Worm (Caenorhabditis elegans) whole organism, L1 larva: ENCODE results near the gene cut-3.
A peak's percentile ranks its signal among the peaks of the same experiment; 100 is the strongest.
"Not testable (repeated sequence)": the region's sequence is repeated elsewhere in the genome, so short reads cannot be mapped to it uniquely, and the experiment has no call there.

Experiments used
- C16A3.4 ChIP-seq: fragments of 150-350 bp; optimal IDR thresholded peaks from 2 replicates; lab custom pipeline; 2014; ENCODE audit warnings: missing biosample characterization, missing genetic modification characterization
- F16B12.6 ChIP-seq: fragments of 150-350 bp; optimal IDR thresholded peaks from 2 replicates; lab custom pipeline; 2014; ENCODE audit warnings: missing biosample characterization, missing genetic modification characterization
- alr-1 ChIP-seq: fragments of 200-800 bp; sonication (Bioruptor generic); optimal IDR thresholded peaks from 2 replicates; lab custom pipeline; 2018; ENCODE audit warnings: borderline replicate concordance, mild to moderate bottlenecking, missing genetic modification characterization, missing compliant biosample characterization
- blmp-1 ChIP-seq: fragments of 150-350 bp; optimal IDR thresholded peaks from 2 replicates; lab custom pipeline; 2014; ENCODE audit warnings: missing biosample characterization, missing genetic modification characterization
- ceh-8 ChIP-seq: fragments of 200-800 bp; sonication (Bioruptor generic); optimal IDR thresholded peaks from 2 replicates; lab custom pipeline; 2018; ENCODE audit warnings: mild to moderate bottlenecking, missing genetic modification characterization, moderate library complexity, missing compliant biosample characterization
- ceh-82 ChIP-seq, 3 experiments: fragments of 150-350 bp in 1 of 3; sonication (generic microtip) in 2 of 3; optimal IDR thresholded peaks; 2 replicates each; lab custom pipeline; 2014 to 2017; ENCODE audit warnings: missing biosample characterization in 3 of 3, missing genetic modification characterization in 3 of 3
- ceh-88 ChIP-seq: fragments of 200-800 bp; sonication (Bioruptor generic); IDR thresholded peaks from 2 replicates; pipeline ENCODE4 v1.3.6; 2022; ENCODE audit warnings: missing genetic modification characterization, missing compliant biosample characterization
- ces-1 ChIP-seq: fragments of 150-350 bp; optimal IDR thresholded peaks from 2 replicates; lab custom pipeline; 2014; ENCODE audit warnings: missing biosample characterization, missing genetic modification reagents, missing genetic modification characterization
- dpl-1 ChIP-seq, 3 experiments: fragments of 150-350 bp in 2 of 3; sonication (generic microtip) in 1 of 3; optimal IDR thresholded peaks; 2 replicates each; lab custom pipeline; 2014 to 2017; ENCODE audit warnings: missing biosample characterization in 3 of 3, missing genetic modification characterization in 3 of 3, missing genetic modification reagents in 3 of 3
- efl-1 ChIP-seq, 4 experiments: fragments of 150-350 bp; optimal IDR thresholded peaks in 3 of 4; peaks in 1 of 4; 1 replicate in 1 of 4; 2 replicates in 3 of 4; lab custom pipeline; 2014; ENCODE audit warnings: missing biosample characterization in 2 of 4, missing genetic modification characterization in 2 of 4, missing genetic modification reagents in 2 of 4
- efl-3 ChIP-seq: fragments of 200-800 bp; sonication (Bioruptor generic); optimal IDR thresholded peaks from 2 replicates; lab custom pipeline; 2018; ENCODE audit warnings: mild to moderate bottlenecking, missing genetic modification characterization, missing compliant biosample characterization
- egl-27 ChIP-seq, 2 experiments: fragments of 150-350 bp in 1 of 2; sonication (generic microtip); optimal IDR thresholded peaks; 3 replicates each; lab custom pipeline; 2017 to 2018; ENCODE audit warnings: missing biosample characterization in 2 of 2, missing genetic modification characterization in 2 of 2, missing genetic modification reagents in 2 of 2
- elt-2 ChIP-seq: sonication (generic microtip); optimal IDR thresholded peaks from 2 replicates; lab custom pipeline; 2016; ENCODE audit warnings: missing genetic modification characterization, mild to moderate bottlenecking, inconsistent platforms, missing compliant biosample characterization, missing genetic modification reagents
- elt-3 ChIP-seq, 6 experiments: fragments of 150-350 bp in 1 of 6; sonication (generic microtip); optimal IDR thresholded peaks; 2 replicates each; lab custom pipeline; 2017 to 2018; ENCODE audit warnings: missing biosample characterization in 6 of 6, missing genetic modification characterization in 6 of 6, inconsistent platforms in 1 of 6
- hpl-2 ChIP-seq: fragments of 150-350 bp; optimal IDR thresholded peaks from 2 replicates; lab custom pipeline; 2014; ENCODE audit warnings: missing biosample characterization, missing genetic modification reagents, missing genetic modification characterization
- isw-1 ChIP-seq: fragments of 200-800 bp; sonication (Bioruptor generic); IDR thresholded peaks from 2 replicates; pipeline ENCODE4 v1.3.6; 2022; ENCODE audit warnings: missing genetic modification characterization, missing compliant biosample characterization
- jun-1 ChIP-seq: fragments of 150-350 bp; optimal IDR thresholded peaks from 2 replicates; lab custom pipeline; 2014; ENCODE audit warnings: missing biosample characterization, missing genetic modification reagents, missing genetic modification characterization
- lin-14 ChIP-seq: fragments of 200-800 bp; sonication (Bioruptor generic); optimal IDR thresholded peaks from 2 replicates; lab custom pipeline; 2018; ENCODE audit warnings: mild to moderate bottlenecking, missing genetic modification characterization, moderate library complexity, missing compliant biosample characterization
- lir-3 ChIP-seq: sonication (generic microtip); optimal IDR thresholded peaks from 2 replicates; lab custom pipeline; 2016; ENCODE audit warnings: mild to moderate bottlenecking, missing genetic modification characterization, moderate library complexity, missing compliant biosample characterization; ENCODE audit not compliant: poor library complexity
- lsy-2 ChIP-seq, 2 experiments: fragments of 150-350 bp; optimal IDR thresholded peaks; 2 replicates each; lab custom pipeline; 2014; ENCODE audit warnings: missing biosample characterization in 2 of 2, missing genetic modification characterization in 2 of 2
- nhr-12 ChIP-seq: sonication (generic microtip); optimal IDR thresholded peaks from 2 replicates; lab custom pipeline; 2017; ENCODE audit warnings: missing biosample characterization, missing genetic modification characterization
- nhr-19 ChIP-seq: fragments of 200-800 bp; sonication (Bioruptor generic); conservative IDR thresholded peaks from 2 replicates; pipeline ENCODE4 v1.3.6; 2022; ENCODE audit warnings: missing genetic modification characterization, missing compliant biosample characterization
- nhr-20 ChIP-seq: sonication (generic microtip); optimal IDR thresholded peaks from 2 replicates; lab custom pipeline; 2016; ENCODE audit warnings: mild to moderate bottlenecking, missing genetic modification characterization, missing compliant biosample characterization
- nhr-71 ChIP-seq: sonication (generic microtip); optimal IDR thresholded peaks from 2 replicates; lab custom pipeline; 2016; ENCODE audit warnings: mild to moderate bottlenecking, missing genetic modification characterization, moderate library complexity, missing compliant biosample characterization
- nhr-76 ChIP-seq: sonication (generic microtip); optimal IDR thresholded peaks from 2 replicates; lab custom pipeline; 2017; ENCODE audit warnings: missing biosample characterization, missing genetic modification characterization
- nhr-85 ChIP-seq: sonication (generic microtip); peaks from one replicate; lab custom pipeline; 2016; ENCODE audit warnings: missing genetic modification characterization, inconsistent platforms, missing compliant biosample characterization
- nhr-90 ChIP-seq: sonication (generic microtip); optimal IDR thresholded peaks from 2 replicates; lab custom pipeline; 2016; ENCODE audit warnings: mild to moderate bottlenecking, missing genetic modification characterization, missing compliant biosample characterization; ENCODE audit not compliant: poor library complexity
- pax-3 ChIP-seq: fragments of 200-800 bp; sonication (Bioruptor generic); optimal IDR thresholded peaks from 2 replicates; lab custom pipeline; 2018; ENCODE audit warnings: mild to moderate bottlenecking, missing genetic modification characterization, moderate library complexity, missing compliant biosample characterization
- pqm-1 ChIP-seq: sonication (generic microtip); optimal IDR thresholded peaks from 3 replicates; lab custom pipeline; 2017; ENCODE audit warnings: missing biosample characterization, missing genetic modification characterization
- sox-4 ChIP-seq: sonication (generic microtip); optimal IDR thresholded peaks from 2 replicates; lab custom pipeline; 2016; ENCODE audit warnings: missing genetic modification characterization, missing compliant biosample characterization
- sup-37 ChIP-seq: fragments of 200-800 bp; sonication (Bioruptor generic); optimal IDR thresholded peaks from 2 replicates; lab custom pipeline; 2018; ENCODE audit warnings: mild to moderate bottlenecking, missing genetic modification characterization, missing compliant biosample characterization
- tlp-1 ChIP-seq: fragments of 150-350 bp; optimal IDR thresholded peaks from 2 replicates; lab custom pipeline; 2014; ENCODE audit warnings: missing biosample characterization, missing genetic modification characterization
- unc-30 ChIP-seq: sonication (generic microtip); optimal IDR thresholded peaks from 2 replicates; lab custom pipeline; 2017; ENCODE audit warnings: missing biosample characterization, missing genetic modification characterization
- unc-98 ChIP-seq: fragments of 200-800 bp; sonication (Bioruptor generic); IDR thresholded peaks from 2 replicates; pipeline ENCODE4 v1.3.6; 2022; ENCODE audit warnings: missing genetic modification characterization, missing compliant biosample characterization
- xbp-1 ChIP-seq: sonication (generic microtip); optimal IDR thresholded peaks from 2 replicates; lab custom pipeline; 2016; ENCODE audit warnings: missing genetic modification characterization, missing compliant biosample characterization
- zag-1 ChIP-seq: fragments of 150-350 bp; optimal IDR thresholded peaks from 2 replicates; lab custom pipeline; 2014; ENCODE audit warnings: missing biosample characterization, missing genetic modification characterization
- ztf-11 ChIP-seq, 2 experiments: sonication (generic microtip); optimal IDR thresholded peaks; 2 replicates each; lab custom pipeline; 2016 to 2017; ENCODE audit warnings: missing genetic modification characterization in 2 of 2, missing biosample characterization in 1 of 2, missing compliant biosample characterization in 1 of 2

The cut-3 gene

ce11 chrII:8428758-8428946 is 18.0 kb downstream of the cut-3 start, which contains the start of gene F14E5.2:
Gene F14E5.2, minus strand, starts transcription at chrII:8428858.
- TF ChIP-seq efl-1 (optimal IDR thresholded peaks at IDR 0.05; lab: Kevin White, UChicago) (no peak), efl-1 (GFP tag; optimal IDR thresholded peaks at IDR 0.05 in 1 of 2; lab: Kevin White, UChicago) (no peak), xbp-1 (no peak), sup-37 (GFP tag; lab: Kevin White, UChicago) (no peak), sox-4 (tag; lab: Kevin White, UChicago) (no peak), alr-1 (tag; lab: Kevin White, UChicago) (no peak), zag-1 (tag; lab: Kevin White, UChicago) (no peak)

DNA sequence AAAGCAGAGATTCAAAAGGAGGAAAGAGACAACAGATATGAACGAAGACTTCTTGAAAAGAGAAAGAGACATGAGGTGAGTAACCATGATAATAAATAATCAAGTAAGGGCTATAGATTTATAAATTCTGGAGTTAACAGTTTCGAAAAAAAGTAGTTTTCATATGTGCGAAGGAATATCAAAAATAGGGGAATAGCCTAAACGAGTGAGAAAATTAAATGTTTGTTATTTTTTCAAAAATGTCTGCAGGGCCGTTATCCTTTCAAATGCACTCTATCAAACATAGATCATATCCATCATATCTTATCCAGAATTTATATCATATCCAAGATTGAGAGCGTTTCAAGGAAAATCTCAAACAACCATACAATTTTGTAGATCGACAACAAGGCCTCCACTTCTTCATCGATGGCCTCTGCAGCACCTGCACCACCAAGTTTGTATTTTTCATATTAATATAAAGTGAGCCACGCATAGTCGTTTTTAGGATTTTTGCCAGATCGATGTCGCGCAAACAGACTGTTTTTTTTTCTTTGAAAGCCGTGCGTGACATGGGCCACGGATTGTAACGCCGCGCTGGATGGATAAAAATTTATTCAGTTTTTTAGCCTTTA is 25.7 kb downstream of the cut-3 start:
- TF ChIP-seq elt-3 (tag; optimal IDR thresholded peaks at IDR 0.05; lab: Kevin White, UChicago) (no peak), C16A3.4 (tag; lab: Kevin White, UChicago) (no peak), pax-3 (tag; lab: Kevin White, UChicago) (no peak), lsy-2 (tag; optimal IDR thresholded peaks at IDR 0.05; lab: Kevin White, UChicago) (peak in 1 of 2 experiments; percentile 48), blmp-1 (tag; lab: Kevin White, UChicago) (no peak), tlp-1 (peak; percentile 90), ceh-88 (no peak)

- TF ChIP-seq ces-1 (GFP tag; lab: Kevin White, UChicago); nhr-12 (tag; lab: Kevin White, UChicago); pqm-1 (tag; lab: Kevin White, UChicago): not testable (repeated sequence)
These were observed 26.8 kb downstream of the cut-3 start, which contains the start of gene F14E5.8 for ce11 chrII:8419798-8420197. Gene F14E5.8, plus strand, starts transcription at chrII:8420098.

DNA sequence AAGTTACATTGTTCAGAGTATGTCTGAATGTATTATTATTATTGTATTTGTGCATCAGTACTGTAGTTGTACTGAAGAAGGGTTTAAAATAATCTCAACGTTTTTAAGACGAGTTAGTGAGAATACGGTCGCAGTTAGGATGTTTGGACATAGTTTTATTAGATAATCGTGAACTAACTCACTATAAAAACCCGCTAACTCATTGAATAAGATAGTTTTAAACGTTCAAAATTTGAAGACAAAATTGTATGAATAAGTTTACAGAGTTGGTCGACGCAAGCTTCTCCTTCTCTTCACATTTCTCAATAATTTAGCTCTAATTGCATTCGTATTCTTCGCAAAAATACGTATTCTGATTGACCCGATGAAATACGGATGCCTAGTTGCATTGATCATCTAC is 27.6 kb downstream of the cut-3 start:
- TF ChIP-seq lsy-2 (tag; optimal IDR thresholded peaks at IDR 0.05; lab: Kevin White, UChicago) (peak in 1 of 2 experiments; percentile 41), nhr-12 (tag; lab: Kevin White, UChicago) (no peak), tlp-1 (peak; percentile 82), sup-37 (GFP tag; lab: Kevin White, UChicago) (no peak), jun-1 (tag; lab: Kevin White, UChicago) (no peak)

- TF ChIP-seq elt-2 (tag; lab: Kevin White, UChicago) (peak; percentile 8), unc-98 (GFP tag; lab: Robert Waterston, UW) (no peak), nhr-20 (tag; lab: Kevin White, UChicago) (no peak), lsy-2 (tag; optimal IDR thresholded peaks at IDR 0.05; lab: Kevin White, UChicago) (no peak), tlp-1 (no peak), C16A3.4 (tag; lab: Kevin White, UChicago) (no peak), nhr-90 (tag; lab: Kevin White, UChicago) (no peak), sup-37 (GFP tag; lab: Kevin White, UChicago) (no peak), egl-27 (tag; optimal IDR thresholded peaks at IDR 0.05; lab: Kevin White, UChicago) (no peak), isw-1 (GFP tag; lab: Robert Waterston, UW) (no peak), efl-1 (optimal IDR thresholded peaks at IDR 0.05; lab: Kevin White, UChicago) (no peak), efl-1 (GFP tag; optimal IDR thresholded peaks at IDR 0.05 in 1 of 2; lab: Kevin White, UChicago) (peak in 1 of 2 experiments; percentile 6), blmp-1 (tag; lab: Kevin White, UChicago) (peak; percentile 18), nhr-85 (tag; lab: Kevin White, UChicago) (peak; percentile 65)
These were observed 29.5 kb downstream of the cut-3 start, which contains the start of gene fdgt-2 for ce11 chrII:8417059-8417668. Gene fdgt-2, plus strand, starts transcription at chrII:8417618.

DNA sequence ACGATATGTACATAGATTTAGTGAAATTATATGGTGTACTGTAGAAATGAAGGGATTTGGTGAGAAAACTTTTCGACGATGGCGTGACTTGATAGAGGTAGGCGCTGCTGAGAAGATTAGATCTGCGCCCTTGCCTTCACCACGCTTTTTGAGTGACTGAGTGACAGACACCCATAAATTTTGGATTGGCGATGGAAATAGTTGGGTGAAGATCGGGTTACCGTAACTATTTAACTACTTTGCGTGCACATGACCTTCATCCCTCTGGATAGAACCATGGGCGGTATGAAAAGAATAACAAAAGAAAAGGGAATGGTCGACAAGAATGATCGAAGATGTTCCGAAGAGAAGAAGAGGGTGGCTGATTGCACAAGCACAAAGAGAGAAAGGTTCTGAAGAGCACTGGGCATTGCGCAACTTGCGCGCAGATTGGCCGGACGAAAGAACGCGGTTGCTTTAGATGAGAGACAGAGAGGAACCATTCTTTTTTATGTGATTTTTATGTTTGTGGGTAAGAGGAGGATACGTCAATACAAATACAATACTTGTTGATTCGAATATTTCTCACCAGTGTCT is 31.1 kb downstream of the cut-3 start:
- no peak for TF ChIP-seq lir-3
- TF ChIP-seq nhr-71: no peak
- TF ChIP-seq nhr-19 (GFP tag; lab: Robert Waterston, UW): no peak
- TF ChIP-seq unc-30 (tag; lab: Kevin White, UChicago): no peak
- peak; percentile 84 for TF ChIP-seq efl-3
- peak; percentile 79 for TF ChIP-seq nhr-85 (tag; lab: Kevin White, UChicago)
- TF ChIP-seq ceh-8 (GFP tag; lab: Kevin White, UChicago): no peak
- TF ChIP-seq hpl-2 (GFP tag; lab: Kevin White, UChicago): no peak
- TF ChIP-seq F16B12.6 (tag; lab: Kevin White, UChicago): no peak
- TF ChIP-seq tlp-1: no peak
- no peak for TF ChIP-seq C16A3.4 (tag; lab: Kevin White, UChicago)
- peak; percentile 17 for TF ChIP-seq lin-14 (GFP tag; lab: Kevin White, UChicago)
- TF ChIP-seq nhr-76 (tag; lab: Kevin White, UChicago): no peak
- no peak for TF ChIP-seq dpl-1 (GFP tag; optimal IDR thresholded peaks at IDR 0.05; lab: Kevin White, UChicago)
- TF ChIP-seq sup-37 (GFP tag; lab: Kevin White, UChicago): no peak
- no peak for TF ChIP-seq ceh-82 (tag; optimal IDR thresholded peaks at IDR 0.05; lab: Kevin White, UChicago)
- no peak for TF ChIP-seq lsy-2 (tag; optimal IDR thresholded peaks at IDR 0.05; lab: Kevin White, UChicago)
- TF ChIP-seq ztf-11 (tag; optimal IDR thresholded peaks at IDR 0.05; lab: Kevin White, UChicago): no peak
